Fruit fly (Drosophila melanogaster) whole organism, embryonic: Measurements from ENCODE around the gene CG31445.

Experiments used
- Abd-B ChIP-seq: fragments of 200-800 bp; sonication (Bioruptor generic); optimal IDR thresholded peaks from 2 replicates; lab custom pipeline; 2018; ENCODE audit warnings: missing biosample characterization, mild to moderate bottlenecking, missing genetic modification characterization, moderate library complexity
- Atf-2 ChIP-seq: fragments of 200-800 bp; sonication (Bioruptor generic); optimal IDR thresholded peaks from 2 replicates; lab custom pipeline; 2016; ENCODE audit warnings: missing biosample characterization, missing genetic modification characterization
- Atf6 ChIP-seq: fragments of 200-800 bp; sonication (Bioruptor generic); IDR thresholded peaks from 2 replicates; pipeline ENCODE4 v1.3.6; 2022; ENCODE audit warnings: missing biosample characterization, missing genetic modification characterization
- Bteb2 ChIP-seq: fragments of 200-800 bp; sonication (Bioruptor generic); optimal IDR thresholded peaks from 2 replicates; lab custom pipeline; 2016; ENCODE audit warnings: missing biosample characterization, missing genetic modification characterization
- CG10321 ChIP-seq: fragments of 200-800 bp; sonication (Bioruptor generic); IDR thresholded peaks from 2 replicates; pipeline ENCODE4 v1.3.6; 2022; ENCODE audit warnings: missing biosample characterization, missing genetic modification characterization
- CG13123 ChIP-seq: fragments of 200-800 bp; sonication (Bioruptor generic); optimal IDR thresholded peaks from 2 replicates; lab custom pipeline; 2016; ENCODE audit warnings: missing biosample characterization, missing genetic modification characterization
- CG14050 ChIP-seq: fragments of 200-800 bp; sonication (Bioruptor generic); IDR thresholded peaks from 3 replicates; pipeline ENCODE4 v1.3.6; 2022; ENCODE audit warnings: missing biosample characterization, missing genetic modification characterization
- CG17359 ChIP-seq: fragments of 200-800 bp; sonication (Bioruptor generic); optimal IDR thresholded peaks from 3 replicates; lab custom pipeline; 2018; ENCODE audit warnings: missing biosample characterization, mild to moderate bottlenecking, missing genetic modification characterization, moderate library complexity
- CG30431 ChIP-seq: fragments of 200-800 bp; sonication (Bioruptor generic); optimal IDR thresholded peaks from 2 replicates; lab custom pipeline; 2017; ENCODE audit warnings: missing biosample characterization, missing genetic modification characterization
- CG4282 ChIP-seq: fragments of 200-800 bp; sonication (Bioruptor generic); optimal IDR thresholded peaks from 2 replicates; lab custom pipeline; 2016; ENCODE audit warnings: missing biosample characterization, missing genetic modification characterization
- CG4707 ChIP-seq: fragments of 200-800 bp; sonication (Bioruptor generic); optimal IDR thresholded peaks from 2 replicates; lab custom pipeline; 2018; ENCODE audit warnings: missing biosample characterization, mild to moderate bottlenecking, missing genetic modification characterization, moderate library complexity
- CG6689 ChIP-seq: fragments of 200-800 bp; sonication (Bioruptor generic); IDR thresholded peaks from 2 replicates; pipeline ENCODE4 v1.3.6; 2022; ENCODE audit warnings: missing biosample characterization, missing genetic modification characterization
- CG8359 ChIP-seq: fragments of 200-800 bp; sonication (Bioruptor generic); optimal IDR thresholded peaks from 2 replicates; lab custom pipeline; 2017; ENCODE audit warnings: missing biosample characterization, mild to moderate bottlenecking, missing genetic modification characterization, borderline replicate concordance
- CoRest ChIP-seq: fragments of 200-800 bp; sonication (Bioruptor generic); optimal IDR thresholded peaks from 3 replicates; lab custom pipeline; 2018; ENCODE audit warnings: missing biosample characterization, mild to moderate bottlenecking, missing genetic modification characterization, moderate library complexity
- D ChIP-seq, 2 experiments: fragments of 200-800 bp in 1 of 2; fragments of >200 bp in 1 of 2; sonication (Bioruptor generic) in 1 of 2; optimal IDR thresholded peaks; 2 replicates in 1 of 2; 3 replicates in 1 of 2; lab custom pipeline; 2017; ENCODE audit warnings: mild to moderate bottlenecking in 1 of 2, missing biosample characterization in 1 of 2, missing genetic modification characterization in 1 of 2, missing genetic modification reagents in 1 of 2
- Dbx ChIP-seq: fragments of 200-800 bp; sonication (Bioruptor generic); IDR thresholded peaks from 3 replicates; pipeline ENCODE4 v1.3.6; 2022; ENCODE audit warnings: missing biosample characterization, missing genetic modification characterization
- Dip3 ChIP-seq: fragments of 200-800 bp; sonication (Bioruptor generic); optimal IDR thresholded peaks from 3 replicates; lab custom pipeline; 2016; ENCODE audit warnings: missing biosample characterization, missing genetic modification characterization
- Dll ChIP-seq: fragments of 200-800 bp; sonication (Bioruptor generic); IDR thresholded peaks from 4 replicates; pipeline ENCODE4 v1.3.6; 2022; ENCODE audit warnings: missing biosample characterization, missing genetic modification characterization; ENCODE audit not compliant: partially characterized antibody
- Ets97D ChIP-seq: fragments of 200-800 bp; sonication (Bioruptor generic); optimal IDR thresholded peaks from 3 replicates; lab custom pipeline; 2016; ENCODE audit warnings: missing biosample characterization, missing genetic modification characterization
- Hr78 ChIP-seq, 2 experiments: fragments of 200-800 bp in 1 of 2; fragments of >200 bp in 1 of 2; sonication (Bioruptor generic) in 1 of 2; optimal IDR thresholded peaks; 2 replicates each; lab custom pipeline; 2017 to 2019; ENCODE audit warnings: missing biosample characterization in 2 of 2, missing genetic modification characterization in 2 of 2, mild to moderate bottlenecking in 1 of 2, moderate library complexity in 1 of 2
- Nf-YA ChIP-seq: fragments of 200-800 bp; sonication (Bioruptor generic); IDR thresholded peaks from 2 replicates; pipeline ENCODE4 v1.3.6; 2022; ENCODE audit warnings: missing biosample characterization, missing genetic modification characterization
- Ptx1 ChIP-seq: fragments of 200-800 bp; sonication (Bioruptor generic); IDR thresholded peaks from 2 replicates; pipeline ENCODE4 v1.3.6; 2022; ENCODE audit warnings: missing biosample characterization, missing genetic modification characterization
- Side ChIP-seq: fragments of 200-800 bp; sonication (Bioruptor generic); optimal IDR thresholded peaks from 2 replicates; lab custom pipeline; 2016; ENCODE audit warnings: missing biosample characterization, missing genetic modification characterization
- Sin3A ChIP-seq: fragments of >200 bp; optimal IDR thresholded peaks from 2 replicates; lab custom pipeline; 2018
- Stat92E ChIP-seq, 3 experiments: fragments of >200 bp in 2 of 3; fragments of 200-800 bp in 1 of 3; sonication (Bioruptor generic) in 1 of 3; optimal IDR thresholded peaks; 2 replicates each; lab custom pipeline; 2017 to 2019; ENCODE audit warnings: missing biosample characterization in 3 of 3, missing genetic modification characterization in 3 of 3, mild to moderate bottlenecking in 1 of 3, moderate library complexity in 1 of 3
- ap ChIP-seq: fragments of 200-800 bp; sonication (Bioruptor generic); IDR thresholded peaks from 2 replicates; pipeline ENCODE4 v1.3.6; 2022; ENCODE audit warnings: missing biosample characterization, missing genetic modification characterization
- br ChIP-seq: fragments of >200 bp; optimal IDR thresholded peaks from 2 replicates; lab custom pipeline; 2017
- bsh ChIP-seq, 2 experiments: fragments of 200-800 bp; sonication (Bioruptor generic); optimal IDR thresholded peaks; 2 replicates each; lab custom pipeline; 2017 to 2018; ENCODE audit warnings: mild to moderate bottlenecking in 2 of 2, missing biosample characterization in 2 of 2, missing genetic modification characterization in 2 of 2, moderate library complexity in 1 of 2
- cato ChIP-seq: fragments of 200-800 bp; sonication (Bioruptor generic); optimal IDR thresholded peaks from 2 replicates; lab custom pipeline; 2016; ENCODE audit warnings: missing biosample characterization, missing genetic modification characterization, borderline replicate concordance
- corto ChIP-seq: fragments of 200-800 bp; sonication (Bioruptor generic); optimal IDR thresholded peaks from 2 replicates; lab custom pipeline; 2016; ENCODE audit warnings: missing biosample characterization, mild to moderate bottlenecking, missing genetic modification characterization, moderate library complexity
- crc ChIP-seq: fragments of 200-800 bp; sonication (Bioruptor generic); optimal IDR thresholded peaks from 2 replicates; lab custom pipeline; 2016; ENCODE audit warnings: missing biosample characterization, missing genetic modification characterization
- fd102C ChIP-seq: fragments of 200-800 bp; sonication (Bioruptor generic); optimal IDR thresholded peaks from 2 replicates; lab custom pipeline; 2018; ENCODE audit warnings: missing biosample characterization, mild to moderate bottlenecking, missing genetic modification characterization, moderate library complexity
- grau ChIP-seq: fragments of 200-800 bp; optimal IDR thresholded peaks from 3 replicates; lab custom pipeline; 2019; ENCODE audit warnings: missing biosample characterization, mild to moderate bottlenecking, missing genetic modification characterization, moderate library complexity
- jing ChIP-seq: fragments of 200-800 bp; sonication (Bioruptor generic); optimal IDR thresholded peaks from 2 replicates; lab custom pipeline; 2018; ENCODE audit warnings: missing biosample characterization, mild to moderate bottlenecking, missing genetic modification characterization
- kay ChIP-seq: fragments of 200-800 bp; sonication (Bioruptor generic); optimal IDR thresholded peaks from 2 replicates; lab custom pipeline; 2016; ENCODE audit warnings: missing biosample characterization, missing genetic modification characterization
- klu ChIP-seq: fragments of 200-800 bp; sonication (Bioruptor generic); IDR thresholded peaks from 2 replicates; pipeline ENCODE4 v1.3.6; 2022; ENCODE audit warnings: missing biosample characterization, missing genetic modification characterization
- mam ChIP-seq: fragments of 200-800 bp; sonication (Bioruptor generic); optimal IDR thresholded peaks from 3 replicates; lab custom pipeline; 2016; ENCODE audit warnings: missing biosample characterization, missing genetic modification characterization
- mirr ChIP-seq: fragments of 200-800 bp; sonication (Bioruptor generic); optimal IDR thresholded peaks from 3 replicates; lab custom pipeline; 2018; ENCODE audit warnings: missing biosample characterization, mild to moderate bottlenecking, missing genetic modification characterization
- nmo ChIP-seq: fragments of 200-800 bp; sonication (Bioruptor generic); optimal IDR thresholded peaks from 2 replicates; lab custom pipeline; 2018; ENCODE audit warnings: missing biosample characterization, mild to moderate bottlenecking, missing genetic modification characterization, moderate library complexity
- p53 ChIP-seq: fragments of 200-800 bp; sonication (Bioruptor generic); optimal IDR thresholded peaks from 2 replicates; lab custom pipeline; 2016; ENCODE audit warnings: missing biosample characterization, missing genetic modification characterization
- sens-2 ChIP-seq: fragments of 200-800 bp; sonication (Bioruptor generic); IDR thresholded peaks from 2 replicates; pipeline ENCODE4 v1.3.6; 2022; ENCODE audit warnings: missing biosample characterization, missing genetic modification characterization
- sna ChIP-seq: fragments of 200-800 bp; sonication (Bioruptor generic); IDR thresholded peaks from 2 replicates; pipeline ENCODE4 v1.3.6; 2022; ENCODE audit warnings: missing biosample characterization, missing genetic modification characterization; ENCODE audit not compliant: partially characterized antibody
- sug ChIP-seq: fragments of 200-800 bp; optimal IDR thresholded peaks from 2 replicates; lab custom pipeline; 2019; ENCODE audit warnings: missing biosample characterization, mild to moderate bottlenecking, missing genetic modification characterization, moderate library complexity
- unpg ChIP-seq: fragments of 200-800 bp; sonication (Bioruptor generic); optimal IDR thresholded peaks from 3 replicates; lab custom pipeline; 2018; ENCODE audit warnings: missing biosample characterization, mild to moderate bottlenecking, missing genetic modification characterization, moderate library complexity
- vnd ChIP-seq: fragments of 200-800 bp; sonication (Bioruptor generic); IDR thresholded peaks from 3 replicates; pipeline ENCODE4 v1.3.6; 2022; ENCODE audit warnings: missing biosample characterization, missing genetic modification characterization; ENCODE audit not compliant: partially characterized antibody
- wek ChIP-seq: fragments of 200-800 bp; sonication (Bioruptor generic); optimal IDR thresholded peaks from 3 replicates; lab custom pipeline; 2018; ENCODE audit warnings: missing biosample characterization, mild to moderate bottlenecking, missing genetic modification characterization, moderate library complexity
- zfh1 ChIP-seq: fragments of 200-800 bp; sonication (Bioruptor generic); IDR thresholded peaks from 3 replicates; pipeline ENCODE4 v1.3.6; 2022; ENCODE audit warnings: missing biosample characterization, missing genetic modification characterization
- zfh2 ChIP-seq: fragments of 200-800 bp; sonication (Bioruptor generic); optimal IDR thresholded peaks from 2 replicates; lab custom pipeline; 2016; ENCODE audit warnings: missing biosample characterization, missing genetic modification characterization

Gene CG31445

dm6 chr3R:29204612-29205480 is 39.8 kb downstream of the CG31445 start (continued):
- TF ChIP-seq CG4707 (GFP tag; lab: Kevin White, UChicago) (peak; percentile 65), kay (peak; percentile 52), Abd-B (GFP tag; lab: Kevin White, UChicago) (peak; percentile 75), Nf-YA (GFP tag; lab: Robert Waterston, UW) (peak; percentile 71), Atf-2 (GFP tag; lab: Kevin White, UChicago) (peak; percentile 61), bsh (GFP tag; optimal IDR thresholded peaks at IDR 0.05; lab: Kevin White, UChicago) (peak; percentile 14 to 90), Ets97D (GFP tag; lab: Kevin White, UChicago) (peak; percentile 27), Stat92E (GFP tag; optimal IDR thresholded peaks at IDR 0.05; lab: Kevin White, UChicago) (no peak), sna (GFP tag; lab: Robert Waterston, UW) (no peak), Atf6 (GFP tag; lab: Robert Waterston, UW) (no peak), Hr78 (GFP tag; optimal IDR thresholded peaks at IDR 0.05; lab: Kevin White, UChicago) (peak in 1 of 2 experiments; percentile 58), Side (GFP tag; lab: Kevin White, UChicago) (peak; percentile 71), CG13123 (GFP tag; lab: Kevin White, UChicago) (peak; percentile 38), wek (GFP tag; lab: Kevin White, UChicago) (peak; percentile 29), CG8359 (GFP tag; lab: Kevin White, UChicago) (peak; percentile 45), Bteb2 (peak; percentile 52), CG30431 (GFP tag; lab: Kevin White, UChicago) (peak; percentile 68), zfh1 (GFP tag; lab: Robert Waterston, UW) (peak; percentile 85), zfh2 (GFP tag; lab: Kevin White, UChicago) (no peak), CoRest (tag; lab: Kevin White, UChicago) (peak; percentile 77), CG14050 (GFP tag; lab: Robert Waterston, UW) (peak; percentile 72), Dbx (GFP tag; lab: Robert Waterston, UW) (no peak), p53 (no peak), sug (tag; lab: Kevin White, UChicago) (peak; percentile 12), CG6689 (GFP tag; lab: Robert Waterston, UW) (peak; percentile 87), klu (GFP tag; lab: Robert Waterston, UW) (0 out of 2 replicates have a peak, but pooled peaks have one; percentile 7), br (lab: Kevin White, UChicago) (no peak), grau (tag; lab: Kevin White, UChicago) (peak; percentile 76), CG17359 (peak; percentile 85), CG4282 (no peak), Sin3A (lab: Kevin White, UChicago) (no peak), jing (GFP tag; lab: Kevin White, UChicago) (peak; percentile 73), ap (GFP tag; lab: Robert Waterston, UW) (peak; percentile 68), unpg (peak; percentile 85), corto (GFP tag; lab: Kevin White, UChicago) (no peak), fd102C (GFP tag; lab: Kevin White, UChicago) (no peak), cato (GFP tag; lab: Kevin White, UChicago) (peak; percentile 65), vnd (GFP tag; lab: Robert Waterston, UW) (no peak), mirr (GFP tag; lab: Kevin White, UChicago) (no peak), D (optimal IDR thresholded peaks at IDR 0.05; lab: Kevin White, UChicago) (no peak), D (GFP tag; optimal IDR thresholded peaks at IDR 0.05; lab: Kevin White, UChicago) (peak; percentile 87), Dll (GFP tag; lab: Robert Waterston, UW) (no peak), Dip3 (no peak), mam (GFP tag; lab: Kevin White, UChicago) (peak; percentile 60), crc (GFP tag; lab: Kevin White, UChicago) (peak; percentile 27), CG10321 (GFP tag; lab: Robert Waterston, UW) (no peak), Ptx1 (GFP tag; lab: Robert Waterston, UW) (peak; percentile 87), nmo (GFP tag; lab: Kevin White, UChicago) (peak; percentile 84), sens-2 (GFP tag; lab: Robert Waterston, UW) (peak; percentile 68)
